Fruit fly (Drosophila melanogaster): ENCODE data around the gene CG14621.

Gene CG14621

DNA sequence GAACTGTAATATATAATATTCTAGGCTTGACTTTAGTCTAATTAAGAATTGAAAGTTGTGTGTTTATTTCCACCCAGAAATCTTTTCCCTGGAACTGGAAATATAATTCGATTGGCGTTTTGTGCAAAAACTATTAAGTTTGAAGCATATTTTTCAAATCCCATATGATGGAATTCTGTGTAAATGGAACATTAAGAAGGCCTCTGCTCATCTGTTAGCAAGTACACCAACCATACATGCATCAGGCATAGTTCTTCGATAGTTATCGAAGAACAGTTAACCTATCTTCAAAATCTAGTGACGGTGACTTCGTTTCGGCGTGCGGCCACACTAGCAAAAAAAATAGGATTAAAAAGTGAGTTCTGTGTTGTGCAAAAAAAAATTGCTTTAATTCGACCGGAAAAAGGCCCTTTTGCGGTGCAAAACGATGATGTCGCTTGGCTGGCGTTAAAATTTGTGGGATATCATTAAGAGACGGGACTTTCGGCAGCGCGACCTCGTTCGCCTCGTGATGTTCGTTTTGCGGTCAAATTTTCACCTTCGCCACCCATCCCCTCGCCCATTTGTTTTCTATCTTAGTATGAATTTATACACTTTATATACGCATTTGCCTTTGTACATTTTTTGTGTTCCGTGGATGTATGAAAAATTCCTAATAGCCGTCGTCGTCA lies 11.6 kb downstream of the CG14621 start, which contains the start of gene Usp2 (continued):
- TF ChIP-seq ems (GFP tag; optimal IDR thresholded peaks at IDR 0.05) = no peak
- peak; percentile 43; the same call in 1 of the 3 replicates for TF ChIP-seq zen2 (GFP tag; IDR thresholded peaks at IDR 0.05; ENCODE audit: partially characterized antibody)
- TF ChIP-seq Atf3 (GFP tag; optimal IDR thresholded peaks at IDR 0.05) = no peak
- no peak for TF ChIP-seq onecut (GFP tag; IDR thresholded peaks at IDR 0.05)
- 0 out of 2 replicates have a peak, but pooled peaks have one; percentile 35 for TF ChIP-seq CG1024 (GFP tag; IDR thresholded peaks at IDR 0.05)
- TF ChIP-seq vvl (GFP tag; IDR thresholded peaks at IDR 0.05) = no peak; the same call in 1 of the 2 replicates
- TF ChIP-seq CG6813 (GFP tag; optimal IDR thresholded peaks at IDR 0.05) = no peak
- peak; percentile 84 for TF ChIP-seq bigmax (GFP tag; optimal IDR thresholded peaks at IDR 0.05)
- TF ChIP-seq CG18764 (GFP tag; optimal IDR thresholded peaks at IDR 0.05) = no peak
- TF ChIP-seq Dbx (GFP tag; IDR thresholded peaks at IDR 0.05) = no peak
- no peak for TF ChIP-seq shn (GFP tag; optimal IDR thresholded peaks at IDR 0.05)
- TF ChIP-seq Dek (tag; optimal IDR thresholded peaks at IDR 0.05) = no peak
- peak; percentile 23 for TF ChIP-seq CG2712 (tag; optimal IDR thresholded peaks at IDR 0.05)
- TF ChIP-seq CG30403 (GFP tag; optimal IDR thresholded peaks at IDR 0.05) = no peak
- no peak for TF ChIP-seq CG6272 (GFP tag; IDR thresholded peaks at IDR 0.05)
- TF ChIP-seq CG12942 (GFP tag; optimal IDR thresholded peaks at IDR 0.05) = no peak
- TF ChIP-seq chm (GFP tag; IDR thresholded peaks at IDR 0.05) = 0 out of 2 replicates have a peak, but pooled peaks have one; percentile 12
- no peak for TF ChIP-seq prd (optimal IDR thresholded peaks at IDR 0.05)
- TF ChIP-seq prd (GFP tag; IDR thresholded peaks at IDR 0.05) = peak; percentile 36; the same call in 2 of the 3 replicates
- TF ChIP-seq Bgb (GFP tag; IDR thresholded peaks at IDR 0.05; ENCODE audit: partially characterized antibody) = peak; percentile 76
- peak; percentile 56 for TF ChIP-seq HLH4C (GFP tag; IDR thresholded peaks at IDR 0.05; ENCODE audit: partially characterized antibody)
- TF ChIP-seq CG8924 (tag; optimal IDR thresholded peaks at IDR 0.05) = no peak
- TF ChIP-seq Ets97D (GFP tag; optimal IDR thresholded peaks at IDR 0.05) = peak; percentile 53
- no peak for TF ChIP-seq psq (GFP tag; optimal IDR thresholded peaks at IDR 0.05)
- no peak for TF ChIP-seq Mes4 (GFP tag; optimal IDR thresholded peaks at IDR 0.05)
- TF ChIP-seq CG6791 (GFP tag; IDR thresholded peaks at IDR 0.05; ENCODE audit: partially characterized antibody) = peak; percentile 79
- TF ChIP-seq so (GFP tag; IDR thresholded peaks at IDR 0.05) = no peak
- peak in 1 of 2 experiments; percentile 73 for TF ChIP-seq crp (GFP tag; optimal IDR thresholded peaks at IDR 0.05)
- no peak for TF ChIP-seq Nf-YA (GFP tag; IDR thresholded peaks at IDR 0.05)
- no peak for TF ChIP-seq gsb (GFP tag; IDR thresholded peaks at IDR 0.05)
- no peak for TF ChIP-seq CG8281 (tag; optimal IDR thresholded peaks at IDR 0.05)
- TF ChIP-seq sqz (GFP tag; optimal IDR thresholded peaks at IDR 0.05) = peak; percentile 25
- TF ChIP-seq CG6654 (GFP tag; optimal IDR thresholded peaks at IDR 0.05) = no peak
- no peak for TF ChIP-seq chif (GFP tag; optimal IDR thresholded peaks at IDR 0.05)
- peak; percentile 71 for TF ChIP-seq row (GFP tag; IDR thresholded peaks at IDR 0.05)
- peak; percentile 9 for TF ChIP-seq PHDP (tag; optimal IDR thresholded peaks at IDR 0.05)
- TF ChIP-seq cato (GFP tag; optimal IDR thresholded peaks at IDR 0.05; ENCODE audit: borderline replicate concordance) = no peak
- TF ChIP-seq CG15011 (GFP tag; optimal IDR thresholded peaks at IDR 0.05) = no peak
- no peak for TF ChIP-seq E2f1 (GFP tag; IDR thresholded peaks at IDR 0.05)
- peak; percentile 55 for TF ChIP-seq pita (GFP tag; optimal IDR thresholded peaks at IDR 0.05)
- TF ChIP-seq sob (GFP tag; IDR thresholded peaks at IDR 0.05) = 0 out of 2 replicates have a peak, but pooled peaks have one; percentile 8
- no peak for TF ChIP-seq fu2 (GFP tag; optimal IDR thresholded peaks at IDR 0.05)
- no peak for TF ChIP-seq CG2120 (GFP tag; optimal IDR thresholded peaks at IDR 0.05)
- TF ChIP-seq sim (GFP tag; IDR thresholded peaks at IDR 0.05) = no peak
- TF ChIP-seq Dip3 (GFP tag; optimal IDR thresholded peaks at IDR 0.05) = no peak
- TF ChIP-seq CG12299 (tag; optimal IDR thresholded peaks at IDR 0.05) = no peak
- TF ChIP-seq Mad (GFP tag; optimal IDR thresholded peaks at IDR 0.05) = no peak
- no peak for TF ChIP-seq tx (GFP tag; optimal IDR thresholded peaks at IDR 0.05)
- TF ChIP-seq tgo (GFP tag; IDR thresholded peaks at IDR 0.05) = no peak
- peak; percentile 29 for TF ChIP-seq CG10267 (tag; optimal IDR thresholded peaks at IDR 0.05)
- TF ChIP-seq CG14050 (GFP tag; IDR thresholded peaks at IDR 0.05) = no peak
